Worm (Caenorhabditis elegans) whole organism, late embryonic: ENCODE data around the gene tes-1.

Experiments used
- C08G9.2 ChIP-seq: sonication (generic microtip); optimal IDR thresholded peaks from 2 replicates; lab custom pipeline; 2016; ENCODE audit warnings: mild to moderate bottlenecking, missing genetic modification characterization, moderate library complexity, missing compliant biosample characterization
- ama-1 ChIP-seq: fragments of 150-350 bp; optimal IDR thresholded peaks from 2 replicates; lab custom pipeline; 2014
- ceh-18 ChIP-seq: sonication (generic microtip); optimal IDR thresholded peaks from 2 replicates; lab custom pipeline; 2016; ENCODE audit warnings: missing genetic modification characterization, missing compliant biosample characterization
- ceh-9 ChIP-seq: sonication (generic microtip); optimal IDR thresholded peaks from 2 replicates; lab custom pipeline; 2016; ENCODE audit warnings: mild to moderate bottlenecking, missing genetic modification characterization, inconsistent platforms, missing compliant biosample characterization
- fax-1 ChIP-seq: sonication (generic microtip); optimal IDR thresholded peaks from 2 replicates; lab custom pipeline; 2016; ENCODE audit warnings: missing genotype, missing genetic modification characterization, missing compliant biosample characterization
- hlh-15 ChIP-seq: sonication (generic microtip); optimal IDR thresholded peaks from 2 replicates; lab custom pipeline; 2016; ENCODE audit warnings: missing genetic modification characterization, missing compliant biosample characterization
- hlh-30 ChIP-seq: sonication (generic microtip); optimal IDR thresholded peaks from 2 replicates; lab custom pipeline; 2017; ENCODE audit warnings: antibody characterized with exemption, missing genetic modification characterization, missing compliant biosample characterization; ENCODE audit not compliant: insufficient read depth
- lin-11 ChIP-seq: fragments of 200-800 bp; sonication (Bioruptor generic); optimal IDR thresholded peaks from 2 replicates; lab custom pipeline; 2018; ENCODE audit warnings: mild to moderate bottlenecking, missing genetic modification characterization, missing compliant biosample characterization
- nhr-11 ChIP-seq: fragments of 150-350 bp; optimal IDR thresholded peaks from 2 replicates; lab custom pipeline; 2014; ENCODE audit warnings: missing biosample characterization, missing genetic modification characterization
- sox-2 ChIP-seq: fragments of 200-800 bp; sonication (Bioruptor generic); IDR thresholded peaks from 2 replicates; pipeline ENCODE4 v1.3.6; 2022; ENCODE audit warnings: missing genetic modification reagents, missing genetic modification characterization, missing compliant biosample characterization

- no peak for TF ChIP-seq sox-2 (GFP tag; lab: Robert Waterston, UW)
- peak; percentile 25 for TF ChIP-seq hlh-30
- TF ChIP-seq lin-11 (tag; lab: Kevin White, UChicago): no peak
- TF ChIP-seq C08G9.2 (tag; lab: Kevin White, UChicago): no peak
- TF ChIP-seq ama-1 (lab: Kevin White, UChicago): peak; percentile 90
- TF ChIP-seq ceh-18 (tag; lab: Kevin White, UChicago): no peak
- TF ChIP-seq ceh-9 (tag; lab: Kevin White, UChicago): no peak
- no peak for TF ChIP-seq hlh-15 (tag; lab: Kevin White, UChicago)
- TF ChIP-seq nhr-11 (tag; lab: Kevin White, UChicago): no peak
- no peak for TF ChIP-seq fax-1 (tag; lab: Kevin White, UChicago)
These were observed 36.6 kb upstream of the tes-1 start, which contains the start of the genes his-60 and his-59 for ce11 chrIV:7487554-7488456.
